Worm (Caenorhabditis elegans): ENCODE measurements around the gene M04C3.2.

M04C3.2 gene

ce11 chrV:19443599-19443998 lies 5.1 kb downstream of the M04C3.2 start:
- no peak for TF ChIP-seq ztf-1 (GFP tag; conservative IDR thresholded peaks at IDR 0.05)
- TF ChIP-seq alr-1 (tag; optimal IDR thresholded peaks at IDR 0.05), result no peak
- no peak for TF ChIP-seq mab-5 (tag; optimal IDR thresholded peaks at IDR 0.05)
- TF ChIP-seq dmd-4 (tag; optimal IDR thresholded peaks at IDR 0.05), result no peak
- no peak for TF ChIP-seq nhr-237 (tag; optimal IDR thresholded peaks at IDR 0.05)
- no peak for TF ChIP-seq nhr-23 (tag; optimal IDR thresholded peaks at IDR 0.05)
- TF ChIP-seq skn-1 (tag; optimal IDR thresholded peaks at IDR 0.05), result no peak
- TF ChIP-seq aly-2 (tag; optimal IDR thresholded peaks at IDR 0.05), result no peak
- TF ChIP-seq zag-1 (tag; optimal IDR thresholded peaks at IDR 0.05), result no peak

- TF ChIP-seq elt-1 (tag; optimal IDR thresholded peaks at IDR 0.05) (no peak), fos-1 (tag; optimal IDR thresholded peaks at IDR 0.05) (peak; percentile 49)
Measured at ce11 chrV:19436307-19436706, 12.4 kb downstream of the M04C3.2 start, which contains the start of gene C25F9.14. Gene C25F9.14 (plus strand): TSS chrV:19436484.

ce11 chrV:19433806-19434437 lies 14.8 kb downstream of the M04C3.2 start, which contains the start of gene C25F9.16:
Gene C25F9.16 (plus strand): TSS chrV:19434387.
- TF ChIP-seq lin-13 (GFP tag; optimal IDR thresholded peaks at IDR 0.05) (no peak), fos-1 (tag; optimal IDR thresholded peaks at IDR 0.05) (peak; percentile 10)

DNA sequence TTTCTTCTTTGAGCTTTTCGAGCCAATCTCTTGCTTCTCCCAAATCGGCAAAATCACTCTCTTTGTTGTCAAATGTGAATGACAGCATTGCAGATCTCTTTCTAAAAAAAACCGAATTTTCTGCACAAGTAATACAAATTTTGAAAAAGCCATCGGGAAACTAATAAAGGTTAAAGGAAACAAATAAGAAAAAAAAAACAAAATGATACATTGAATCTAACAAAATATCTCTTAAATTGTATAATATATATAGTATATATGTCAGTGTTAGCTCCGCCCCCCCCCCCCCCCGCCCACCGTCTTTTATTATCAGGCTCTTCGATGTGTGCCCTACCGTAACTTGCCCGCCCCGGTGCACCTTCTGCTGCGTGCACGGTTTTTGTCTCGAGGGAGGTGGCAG lies 15.7 kb downstream of the M04C3.2 start, which contains the start of gene C25F9.11:
TSS of gene C25F9.11 (minus strand) at position 101 of the 400 bp plus-strand sequence.
- TF ChIP-seq unc-39 (tag; optimal IDR thresholded peaks at IDR 0.05), result no peak
- no peak for TF ChIP-seq nhr-77 (tag; optimal IDR thresholded peaks at IDR 0.05)
- no peak for TF ChIP-seq ZK546.5 (tag; optimal IDR thresholded peaks at IDR 0.05)
- TF ChIP-seq aly-2 (tag; optimal IDR thresholded peaks at IDR 0.05), result no peak
- no peak for TF ChIP-seq mbf-1 (tag; optimal IDR thresholded peaks at IDR 0.05)
- TF ChIP-seq dmd-4 (tag; optimal IDR thresholded peaks at IDR 0.05), result no peak
- TF ChIP-seq R02D3.7 (tag; optimal IDR thresholded peaks at IDR 0.05), result no peak
- no peak for TF ChIP-seq nhr-23 (tag; optimal IDR thresholded peaks at IDR 0.05)
- no peak for TF ChIP-seq sma-9 (GFP tag; optimal IDR thresholded peaks at IDR 0.05)
- TF ChIP-seq sma-9 (tag; optimal IDR thresholded peaks at IDR 0.05), result no peak
- TF ChIP-seq F13H6.1 (tag; optimal IDR thresholded peaks at IDR 0.05), result no peak
- TF ChIP-seq sma-3 (GFP tag; optimal IDR thresholded peaks at IDR 0.05), result no peak
- no peak for TF ChIP-seq ztf-1 (GFP tag; conservative IDR thresholded peaks at IDR 0.05)

DNA sequence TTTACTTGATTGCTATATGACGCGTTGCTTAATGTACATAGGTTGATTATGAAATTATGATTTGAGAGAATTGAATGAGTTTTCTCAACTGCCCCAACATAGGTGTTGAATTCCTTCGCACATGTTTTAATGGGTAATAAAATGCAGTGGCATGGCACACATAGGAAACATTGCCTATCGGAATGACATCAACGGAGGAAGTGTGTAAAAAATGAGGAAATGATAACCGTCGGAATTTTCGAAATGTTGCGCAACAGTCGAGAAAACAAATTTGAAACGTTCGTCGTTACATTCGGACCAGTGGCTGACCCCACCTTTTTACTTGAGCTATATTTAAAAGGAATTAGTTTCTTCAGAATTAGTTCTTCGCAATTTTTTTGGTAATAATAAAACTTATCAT lies 16.7 kb downstream of the M04C3.2 start:
- TF ChIP-seq snpc-4 (tag; optimal IDR thresholded peaks at IDR 0.05) (no peak), nhr-129 (tag; optimal IDR thresholded peaks at IDR 0.05) (peak; percentile 25), lsy-2 (tag; optimal IDR thresholded peaks at IDR 0.05) (no peak), ceh-16 (tag; optimal IDR thresholded peaks at IDR 0.05) (no peak)

DNA sequence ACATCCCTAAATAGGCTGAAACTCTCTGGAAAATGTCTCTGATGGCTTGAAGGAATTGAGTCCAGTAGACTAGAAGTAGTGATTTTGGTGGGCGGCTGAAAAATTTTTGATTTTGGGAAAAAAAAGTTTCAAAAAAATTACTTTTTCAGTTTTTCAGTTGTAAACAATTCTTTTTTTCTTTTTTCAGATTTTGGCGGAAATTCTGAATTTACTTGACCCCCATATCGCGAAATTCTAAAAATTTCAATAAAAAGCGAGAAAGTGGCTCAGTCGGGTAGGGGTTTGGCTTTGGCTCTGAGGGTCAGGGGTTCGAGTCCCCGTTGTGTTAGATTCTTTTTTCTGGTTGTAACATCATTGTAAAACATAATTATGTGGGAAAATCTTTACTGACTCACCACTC lies 17.7 kb downstream of the M04C3.2 start, which contains the start of gene srw-85:
TSS of gene srw-85 (minus strand) at position 101 of the 400 bp plus-strand sequence.
- TF ChIP-seq unc-62 (GFP tag; optimal IDR thresholded peaks at IDR 0.05) (no peak), ZK546.5 (tag; optimal IDR thresholded peaks at IDR 0.05) (no peak), nhr-77 (tag; optimal IDR thresholded peaks at IDR 0.05) (no peak), sma-9 (GFP tag; optimal IDR thresholded peaks at IDR 0.05) (no peak), sma-9 (tag; optimal IDR thresholded peaks at IDR 0.05) (no peak), R02D3.7 (tag; optimal IDR thresholded peaks at IDR 0.05) (no peak), nhr-21 (tag; optimal IDR thresholded peaks at IDR 0.05) (no peak), snpc-4 (tag; optimal IDR thresholded peaks at IDR 0.05) (no peak), zag-1 (tag; optimal IDR thresholded peaks at IDR 0.05) (no peak), peb-1 (tag; optimal IDR thresholded peaks at IDR 0.05) (no peak), mbf-1 (tag; optimal IDR thresholded peaks at IDR 0.05) (no peak), nhr-23 (tag; optimal IDR thresholded peaks at IDR 0.05) (no peak), gmeb-1 (tag; optimal IDR thresholded peaks at IDR 0.05) (no peak), nhr-6 (tag; optimal IDR thresholded peaks at IDR 0.05) (no peak), ama-1 (optimal IDR thresholded peaks at IDR 0.05) (no peak), fos-1 (tag; optimal IDR thresholded peaks at IDR 0.05) (no peak), lsy-2 (tag; optimal IDR thresholded peaks at IDR 0.05) (no peak), nhr-10 (tag; optimal IDR thresholded peaks at IDR 0.05) (no peak)

Data from whole organism, L2 larva.